Worm (Caenorhabditis elegans) whole organism, dauer: Measurements from ENCODE around the gene golg-4.

Source experiments
- unc-62 ChIP-seq: sonication (generic microtip); optimal IDR thresholded peaks from 2 replicates; lab custom pipeline; 2017; ENCODE audit warnings: missing biosample characterization, missing genetic modification reagents, missing genetic modification characterization

The golg-4 gene

ce11 chrIII:3405535-3405934, at the start of gene golg-4:
TSS of gene golg-4 (plus strand) at chrIII:3405568.
- no peak for TF ChIP-seq unc-62

DNA sequence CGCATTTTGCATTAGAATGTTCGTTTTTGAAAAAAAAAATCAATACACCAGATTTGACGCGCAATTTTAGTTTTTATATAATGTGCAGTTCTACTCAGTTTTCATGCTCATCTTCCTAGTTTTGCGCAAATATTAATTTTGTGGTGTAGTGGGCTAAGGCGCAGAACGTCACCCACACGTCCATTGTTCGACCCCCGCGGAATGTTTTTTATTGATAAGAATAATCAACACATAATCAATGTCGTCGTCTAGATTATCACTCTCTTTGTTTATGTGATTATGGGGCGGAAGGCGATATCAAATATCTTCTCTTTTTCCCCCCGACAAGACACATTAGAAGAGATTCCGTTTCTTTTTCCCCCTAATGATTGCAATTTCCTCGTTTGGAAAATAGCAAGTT, 49.6 kb upstream of the golg-4 start:
- no peak for TF ChIP-seq unc-62

- no peak for TF ChIP-seq unc-62
These were observed 45.3 kb upstream of the golg-4 start for ce11 chrIII:3360067-3360466.

DNA sequence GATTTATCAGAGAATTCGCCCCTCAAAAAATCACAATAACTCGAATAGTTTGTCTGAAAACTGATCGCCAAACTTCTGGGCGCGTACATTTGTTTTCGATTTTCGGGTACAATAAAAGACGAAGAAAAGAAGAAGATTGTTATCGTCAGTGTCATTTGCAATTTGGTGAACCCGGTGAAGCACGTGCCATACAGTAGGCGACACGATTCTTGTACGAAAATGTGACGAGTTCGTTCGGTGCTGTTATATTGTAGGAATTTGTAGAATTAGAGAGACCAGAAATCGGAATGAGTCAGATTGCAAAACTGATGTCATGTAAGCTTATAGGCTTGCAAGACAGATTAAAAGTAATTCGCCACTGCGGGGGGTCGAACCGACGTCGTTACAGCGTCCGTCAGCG, 37.6 kb upstream of the golg-4 start:
- no peak for TF ChIP-seq unc-62

DNA sequence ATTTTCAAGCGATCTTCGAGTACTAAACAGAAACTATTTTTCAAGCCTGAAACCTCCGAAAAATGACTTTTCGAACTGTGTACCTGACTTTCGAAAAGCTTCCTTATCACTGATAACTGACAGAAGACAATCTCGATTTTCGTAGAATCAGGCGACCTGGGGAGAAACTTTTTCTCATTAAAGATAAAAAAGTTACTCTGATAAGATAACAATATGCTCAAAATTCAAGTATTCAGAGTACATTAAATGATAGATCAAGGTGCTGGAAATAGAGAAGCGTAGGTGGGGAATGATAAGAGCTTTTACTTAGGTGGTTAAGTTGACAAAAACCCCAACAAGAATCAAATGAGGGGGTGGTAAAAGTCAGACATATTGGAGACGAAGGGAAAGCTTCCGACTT, 35.3 kb upstream of the golg-4 start, which contains the start of gene prk-2:
Gene prk-2 (minus strand): TSS at position 156 of the 400 bp plus-strand sequence.
- TF ChIP-seq unc-62 = no peak

DNA sequence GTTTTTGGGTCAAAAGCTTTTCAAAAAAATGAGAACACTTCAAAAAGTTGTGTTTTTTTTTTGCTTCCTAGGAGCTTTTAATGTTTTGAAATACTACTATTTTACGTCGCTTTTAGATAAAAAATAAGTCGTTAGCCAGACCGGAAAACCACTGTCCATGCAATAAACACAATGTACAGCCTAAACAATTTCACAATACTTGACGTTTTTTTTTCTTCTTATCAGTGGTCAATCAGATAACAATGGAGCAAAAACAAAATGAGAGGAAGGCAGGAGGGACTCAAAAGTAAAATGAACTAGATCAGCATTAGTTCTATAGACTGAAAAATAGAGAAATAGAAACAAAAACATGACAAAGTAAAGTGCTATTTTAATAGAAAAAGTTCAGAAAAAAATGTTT, 34.6 kb upstream of the golg-4 start:
- no peak for TF ChIP-seq unc-62

DNA sequence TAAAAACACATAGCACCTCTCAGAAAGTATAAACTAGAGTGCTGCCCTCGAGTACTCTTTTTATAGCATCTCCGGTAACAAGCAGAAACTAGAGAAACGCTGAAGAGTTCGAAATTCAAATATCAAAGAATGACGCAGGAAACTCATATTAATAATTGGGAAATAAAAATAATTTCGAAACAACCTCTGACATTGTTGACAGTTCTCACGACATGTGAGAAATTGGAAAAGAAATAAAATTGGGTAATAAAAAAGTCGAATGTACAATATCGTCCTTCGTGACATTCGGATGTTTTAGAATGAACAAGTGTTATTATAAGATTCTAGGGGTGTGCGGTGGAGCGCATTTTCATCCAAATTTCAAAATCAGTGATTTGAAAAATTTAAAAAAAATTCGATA, 33.1 kb upstream of the golg-4 start:
- no peak for TF ChIP-seq unc-62

DNA sequence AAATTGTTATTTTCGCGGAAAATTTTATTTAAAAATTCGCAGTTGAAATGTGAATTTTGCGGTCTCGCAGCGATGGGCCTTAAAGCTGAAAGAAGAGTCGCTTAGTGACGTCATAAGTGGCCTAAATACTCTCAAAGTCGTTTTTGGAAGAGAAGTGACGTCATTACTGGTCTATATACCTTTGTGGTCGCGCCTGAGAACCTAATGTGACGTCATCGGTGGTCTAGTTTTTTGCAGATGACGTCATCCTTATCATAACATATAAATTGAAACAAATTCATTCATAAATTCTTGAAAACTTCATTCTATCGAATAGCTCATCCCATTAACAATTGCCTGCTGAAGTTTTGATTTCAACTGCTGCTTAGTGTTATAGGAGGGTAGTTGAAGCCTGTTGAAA, 28.2 kb upstream of the golg-4 start:
- TF ChIP-seq unc-62 = no peak

DNA sequence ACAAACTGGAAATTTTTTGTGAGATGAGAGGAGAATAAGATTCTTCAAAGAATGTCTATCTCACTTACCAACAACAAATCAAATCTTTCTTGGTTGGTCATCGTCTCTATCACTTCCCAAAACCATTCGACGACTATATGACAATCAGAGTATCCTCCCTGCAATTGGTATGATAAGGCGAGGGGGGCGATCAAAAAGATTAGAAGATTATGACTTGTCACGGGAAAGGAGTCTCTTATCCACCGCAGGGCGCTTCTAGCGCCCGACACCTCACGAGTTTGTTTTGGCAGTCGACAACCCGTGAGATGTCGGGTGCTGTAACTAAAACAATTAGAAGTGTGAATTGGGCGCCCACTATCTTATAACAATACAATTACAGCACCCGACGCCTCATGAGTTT, 27.7 kb upstream of the golg-4 start:
- no peak for TF ChIP-seq unc-62

DNA sequence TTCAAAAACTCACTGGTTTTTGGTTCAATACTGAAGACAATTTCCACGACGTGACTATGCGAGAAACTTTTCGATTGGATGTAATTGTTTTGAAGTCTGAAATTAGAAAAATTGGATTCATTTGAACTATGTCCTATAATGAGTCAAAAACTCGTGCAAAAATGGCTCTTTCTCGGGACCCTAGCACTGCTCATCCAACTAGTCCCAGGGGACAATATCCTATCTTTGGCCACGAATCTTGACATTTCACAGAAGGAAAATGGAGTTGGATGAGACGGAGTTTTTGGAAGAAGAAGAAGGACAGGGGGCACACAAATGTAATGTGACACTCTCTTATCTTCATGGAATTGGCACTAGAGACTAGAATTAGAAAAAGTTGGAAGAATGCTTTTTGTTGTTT, 23.5 kb upstream of the golg-4 start:
- no peak for TF ChIP-seq unc-62

- TF ChIP-seq unc-62 = no peak
These were observed 22.9 kb upstream of the golg-4 start for ce11 chrIII:3382465-3382864.

ce11 chrIII:3389426-3390020, 15.8 kb upstream of the golg-4 start, which contains the start of the genes elmd-1 and hecw-1:
TSS of gene elmd-1 (plus strand) at chrIII:3389919.
TSS of gene hecw-1 (minus strand) at chrIII:3389970.
- TF ChIP-seq unc-62 = no peak

DNA sequence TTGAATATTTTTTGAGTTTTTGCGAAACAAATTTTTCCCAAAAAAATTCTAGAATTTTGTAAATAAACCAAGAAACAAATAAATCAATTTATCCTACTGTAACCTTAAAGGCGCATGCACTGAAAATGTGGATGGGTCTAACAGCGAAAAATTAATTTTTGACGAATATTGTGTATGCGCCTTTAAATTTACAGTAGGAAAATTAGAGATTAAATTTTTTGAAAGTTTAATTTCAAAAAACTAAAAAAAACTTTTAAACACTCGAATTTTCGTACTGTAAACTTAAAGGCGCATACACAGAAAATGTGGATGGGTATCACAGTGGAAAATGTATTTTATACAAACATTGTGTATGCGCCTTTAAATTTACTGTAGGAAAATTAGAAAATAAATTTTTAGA, 15.2 kb upstream of the golg-4 start:
- no peak for TF ChIP-seq unc-62

ce11 chrIII:3393687-3394086, 11.7 kb upstream of the golg-4 start, which contains the start of gene mlc-4:
TSS of gene mlc-4 (minus strand) at chrIII:3393787.
- TF ChIP-seq unc-62 = no peak

ce11 chrIII:3395112-3395511, 10.3 kb upstream of the golg-4 start:
- no peak for TF ChIP-seq unc-62

DNA sequence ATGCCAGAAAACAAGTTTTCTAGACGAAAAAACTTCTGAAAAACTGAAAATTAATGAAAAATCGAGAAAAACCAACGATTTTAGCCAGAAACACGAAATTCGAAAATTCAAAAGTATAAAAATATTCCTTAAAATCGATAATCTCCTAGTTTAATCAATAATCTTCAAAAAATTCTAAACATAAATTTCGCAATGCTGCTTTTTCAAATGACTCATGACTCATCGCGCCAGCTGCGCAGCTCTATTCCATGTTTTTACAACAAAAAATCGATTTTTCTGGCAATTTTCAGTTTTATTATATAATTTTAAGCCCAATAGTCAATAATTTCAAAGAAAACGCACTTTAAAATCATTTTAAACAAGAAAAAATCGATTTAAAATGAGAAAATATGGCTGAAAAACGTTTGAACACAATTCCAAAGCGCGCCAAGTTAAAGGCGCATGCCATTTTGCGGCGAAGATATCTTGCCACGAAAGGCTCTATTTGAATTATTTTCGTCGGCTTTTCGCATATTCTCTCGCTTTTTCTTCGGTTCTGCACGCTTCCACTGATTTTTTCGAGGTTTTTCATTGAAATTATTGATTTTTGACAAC, 9.4 kb upstream of the golg-4 start, which contains the start of gene cri-3:
Gene cri-3 (plus strand): TSS at position 482 of the 594 bp plus-strand sequence.
- no peak for TF ChIP-seq unc-62

DNA sequence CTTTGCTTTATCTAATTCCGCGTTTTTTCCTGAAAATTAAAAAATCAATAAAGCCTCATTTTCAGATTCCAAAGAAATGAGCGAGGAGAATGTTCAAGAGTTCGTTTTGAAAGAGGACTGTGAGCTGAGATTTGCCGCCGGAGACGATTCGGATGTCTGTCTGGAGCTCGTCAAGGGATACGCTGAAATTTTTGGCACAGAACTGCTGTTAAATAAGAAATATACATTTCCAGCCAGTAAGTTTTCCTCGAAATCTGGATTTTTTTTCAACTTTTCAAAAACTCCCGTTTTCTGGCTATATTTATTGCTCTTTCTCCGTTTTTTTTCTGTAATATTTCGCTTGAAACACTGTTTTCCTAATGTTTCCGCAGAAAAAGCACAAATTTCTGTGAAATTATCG, 7.7 kb upstream of the golg-4 start, which contains the start of gene clpf-1:
Gene clpf-1 (plus strand): TSS at position 66 of the 400 bp plus-strand sequence.
- no peak for TF ChIP-seq unc-62

DNA sequence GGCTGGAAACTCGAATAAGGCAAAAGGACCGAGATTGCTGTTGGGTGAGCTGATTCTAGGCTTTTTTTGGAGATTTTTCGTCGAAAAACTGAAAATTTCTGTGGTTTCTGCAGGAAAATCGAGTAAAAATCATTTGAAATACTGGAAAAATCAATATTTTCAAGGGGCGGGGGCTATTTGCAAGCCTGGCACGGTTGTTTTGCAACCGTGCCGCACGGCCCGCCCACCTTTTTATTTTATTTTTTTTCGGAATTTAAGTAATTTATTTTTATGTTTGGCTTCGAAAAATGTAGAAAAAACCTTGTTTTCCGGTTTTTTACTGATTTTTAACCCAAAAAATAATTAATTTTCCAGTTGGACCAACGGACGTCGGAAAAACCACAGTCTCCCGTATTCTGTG, 6.9 kb upstream of the golg-4 start:
- TF ChIP-seq unc-62 = no peak
